Worm (Caenorhabditis elegans): ENCODE measurements around the gene srx-4.

DNA sequence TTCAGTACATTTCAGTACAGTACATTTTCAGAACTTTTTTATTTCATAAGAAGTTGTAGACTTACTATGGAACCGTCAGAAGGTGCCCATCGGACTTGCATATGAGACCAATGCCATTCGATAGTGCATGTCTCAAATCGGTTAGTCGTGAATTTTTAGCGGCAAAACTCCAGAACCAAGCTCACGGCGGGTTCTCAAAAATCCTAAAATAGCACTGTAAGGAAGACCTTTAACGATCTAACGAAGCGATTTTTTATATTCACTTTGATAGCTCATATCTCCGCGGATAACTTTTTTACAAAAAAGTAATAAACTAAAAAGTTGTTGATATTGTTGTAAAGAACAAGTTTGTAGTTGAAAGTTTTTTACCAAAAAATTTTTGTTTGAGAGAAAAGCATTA is 18.4 kb downstream of the srx-4 start, which contains the start of gene sru-25:
- TF ChIP-seq efl-1 (GFP tag; optimal IDR thresholded peaks at IDR 0.05) (no peak), snpc-4 (GFP tag; optimal IDR thresholded peaks at IDR 0.05) (no peak), snpc-4 (tag; optimal IDR thresholded peaks at IDR 0.05) (no peak), C17E4.6 (GFP tag; IDR thresholded peaks at IDR 0.05) (no peak), ceh-58 (GFP tag; IDR thresholded peaks at IDR 0.05) (no peak), mes-4 (tag; optimal IDR thresholded peaks at IDR 0.05) (no peak), egrh-3 (GFP tag; IDR thresholded peaks at IDR 0.05) (no peak), ceh-40 (GFP tag; IDR thresholded peaks at IDR 0.05) (no peak), unc-130 (GFP tag; optimal IDR thresholded peaks at IDR 0.05) (no peak), tlf-1 (GFP tag; optimal IDR thresholded peaks at IDR 0.05) (no peak), ccch-3 (GFP tag; optimal IDR thresholded peaks at IDR 0.05) (no peak), mcd-1 (GFP tag; IDR thresholded peaks at IDR 0.05) (no peak)

Measured in whole organism, young adult.